Worm (Caenorhabditis elegans) whole organism, young adult: ENCODE results near the gene wrk-1.

ENCODE experiments used
- B0035.1 ChIP-seq: sonication (generic microtip); optimal IDR thresholded peaks from 2 replicates; lab custom pipeline; 2016; ENCODE audit warnings: missing genetic modification characterization, mild to moderate bottlenecking, missing compliant biosample characterization, missing genotype, missing genetic modification reagents
- C06A6.2 ChIP-seq: fragments of 200-800 bp; sonication (Bioruptor generic); conservative IDR thresholded peaks from 2 replicates; pipeline ENCODE4 v1.3.6; 2022; ENCODE audit warnings: missing genetic modification characterization, missing compliant biosample characterization
- D2030.7 ChIP-seq: fragments of 200-800 bp; sonication (Bioruptor generic); IDR thresholded peaks from 2 replicates; pipeline ENCODE4 v1.3.6; 2022; ENCODE audit warnings: missing genetic modification reagents, missing genetic modification characterization, missing compliant biosample characterization
- F33H1.4 ChIP-seq: fragments of 200-800 bp; sonication (Bioruptor generic); IDR thresholded peaks from 2 replicates; pipeline ENCODE4 v1.3.6; 2022; ENCODE audit warnings: missing genetic modification reagents, missing genetic modification characterization, missing compliant biosample characterization
- F39B2.1 ChIP-seq: fragments of 200-800 bp; sonication (Bioruptor generic); IDR thresholded peaks from 2 replicates; pipeline ENCODE4 v1.3.6; 2022; ENCODE audit warnings: missing genetic modification reagents, missing genetic modification characterization, missing compliant biosample characterization
- F52B5.7 ChIP-seq: sonication (generic microtip); optimal IDR thresholded peaks from 2 replicates; lab custom pipeline; 2016; ENCODE audit warnings: mild to moderate bottlenecking, missing genetic modification characterization, missing compliant biosample characterization
- K12H6.12 ChIP-seq: fragments of 200-800 bp; sonication (Bioruptor generic); optimal IDR thresholded peaks from 2 replicates; lab custom pipeline; 2018; ENCODE audit warnings: mild to moderate bottlenecking, missing genetic modification characterization, missing compliant biosample characterization
- Y53G8AR.9 ChIP-seq: fragments of 200-800 bp; sonication (Bioruptor generic); conservative IDR thresholded peaks from 2 replicates; pipeline ENCODE4 v1.3.6; 2022; ENCODE audit warnings: missing genetic modification reagents, missing genetic modification characterization, missing compliant biosample characterization
- Y56A3A.18 ChIP-seq: fragments of 200-800 bp; sonication (Bioruptor generic); IDR thresholded peaks from 2 replicates; pipeline ENCODE4 v1.3.6; 2022; ENCODE audit warnings: missing genetic modification reagents, missing genetic modification characterization, missing compliant biosample characterization
- Y79H2A.3 ChIP-seq: fragments of 200-800 bp; sonication (Bioruptor generic); conservative IDR thresholded peaks from 2 replicates; pipeline ENCODE4 v1.3.6; 2022; ENCODE audit warnings: missing genetic modification reagents, missing genetic modification characterization, missing compliant biosample characterization
- Y95B8A.8 ChIP-seq: fragments of 200-800 bp; sonication (Bioruptor generic); IDR thresholded peaks from 2 replicates; pipeline ENCODE4 v1.3.6; 2022; ENCODE audit warnings: missing genetic modification reagents, missing genetic modification characterization, missing compliant biosample characterization
- ama-1 ChIP-seq, 3 experiments: fragments of 150-350 bp in 1 of 3; sonication (generic microtip) in 2 of 3; optimal IDR thresholded peaks; 2 replicates each; lab custom pipeline; 2014 to 2018; ENCODE audit warnings: missing biosample characterization in 2 of 3, missing genetic modification characterization in 2 of 3, missing genetic modification reagents in 2 of 3
- atf-7 ChIP-seq: sonication (generic microtip); optimal IDR thresholded peaks from 2 replicates; lab custom pipeline; 2017; ENCODE audit warnings: mild to moderate bottlenecking, missing genetic modification characterization, missing compliant biosample characterization
- athp-1 ChIP-seq: sonication (generic microtip); optimal IDR thresholded peaks from 2 replicates; lab custom pipeline; 2017; ENCODE audit warnings: mild to moderate bottlenecking, missing genetic modification characterization, missing compliant biosample characterization
- attf-6 ChIP-seq: fragments of 200-800 bp; sonication (Bioruptor generic); IDR thresholded peaks from 2 replicates; pipeline ENCODE4 v1.3.6; 2022; ENCODE audit warnings: missing genetic modification reagents, missing genetic modification characterization, missing compliant biosample characterization
- ccch-3 ChIP-seq: fragments of 200-800 bp; sonication (Bioruptor generic); optimal IDR thresholded peaks from 2 replicates; lab custom pipeline; 2018; ENCODE audit warnings: mild to moderate bottlenecking, missing genetic modification characterization, missing compliant biosample characterization
- cebp-1 ChIP-seq, 2 experiments: fragments of 200-800 bp in 1 of 2; sonication (Bioruptor generic) in 1 of 2; sonication (generic microtip) in 1 of 2; IDR thresholded peaks in 1 of 2; optimal IDR thresholded peaks in 1 of 2; 2 replicates each; pipeline versions ENCODE4 v1.3.6 to Lab custom; 2017 to 2022; ENCODE audit warnings: missing compliant biosample characterization in 2 of 2, missing genetic modification characterization in 2 of 2, mild to moderate bottlenecking in 1 of 2, missing genetic modification reagents in 1 of 2, moderate library complexity in 1 of 2
- cebp-2 ChIP-seq: fragments of 200-800 bp; sonication (Bioruptor generic); IDR thresholded peaks from 2 replicates; pipeline ENCODE4 v1.3.6; 2022; ENCODE audit warnings: missing genetic modification characterization, missing compliant biosample characterization
- ceh-27 ChIP-seq: fragments of 200-800 bp; sonication (Bioruptor generic); optimal IDR thresholded peaks from 2 replicates; lab custom pipeline; 2018; ENCODE audit warnings: mild to moderate bottlenecking, missing genetic modification characterization, moderate library complexity, missing compliant biosample characterization
- ceh-40 ChIP-seq: fragments of 200-800 bp; sonication (Bioruptor generic); IDR thresholded peaks from 2 replicates; pipeline ENCODE4 v1.3.6; 2022; ENCODE audit warnings: missing genetic modification characterization, missing compliant biosample characterization
- ceh-91 ChIP-seq: fragments of 200-800 bp; sonication (Bioruptor generic); IDR thresholded peaks from 2 replicates; pipeline ENCODE4 v1.3.6; 2022; ENCODE audit warnings: missing genetic modification reagents, missing genetic modification characterization, missing compliant biosample characterization
- die-1 ChIP-seq: sonication (generic microtip); optimal IDR thresholded peaks from 2 replicates; lab custom pipeline; 2016; ENCODE audit warnings: missing genotype, mild to moderate bottlenecking, missing genetic modification characterization, missing compliant biosample characterization
- efl-1 ChIP-seq: fragments of 150-350 bp; optimal IDR thresholded peaks from 2 replicates; lab custom pipeline; 2014; ENCODE audit warnings: missing biosample characterization, missing genetic modification reagents, missing genetic modification characterization
- egl-18 ChIP-seq: fragments of 200-800 bp; sonication (Bioruptor generic); IDR thresholded peaks from 2 replicates; pipeline ENCODE4 v1.3.6; 2022; ENCODE audit warnings: missing genetic modification reagents, missing genetic modification characterization, missing compliant biosample characterization
- egl-44 ChIP-seq: fragments of 200-800 bp; sonication (Bioruptor generic); IDR thresholded peaks from 2 replicates; pipeline ENCODE4 v1.3.6; 2022; ENCODE audit warnings: missing genetic modification reagents, missing genetic modification characterization, missing compliant biosample characterization
- ets-4 ChIP-seq: fragments of 200-800 bp; sonication (Bioruptor generic); optimal IDR thresholded peaks from 2 replicates; lab custom pipeline; 2018; ENCODE audit warnings: mild to moderate bottlenecking, missing genetic modification characterization, missing compliant biosample characterization
- him-1 ChIP-seq: sonication (generic microtip); optimal IDR thresholded peaks from 2 replicates; lab custom pipeline; 2016; ENCODE audit warnings: missing genotype, missing genetic modification reagents, missing genetic modification characterization, missing compliant biosample characterization
- hlh-12 ChIP-seq: sonication (generic microtip); optimal IDR thresholded peaks from 2 replicates; lab custom pipeline; 2016; ENCODE audit warnings: missing genetic modification characterization, missing compliant biosample characterization
- lin-35 ChIP-seq, 3 experiments: fragments of 150-350 bp in 2 of 3; sonication (generic microtip) in 1 of 3; optimal IDR thresholded peaks; 2 replicates each; lab custom pipeline; 2014 to 2018; ENCODE audit warnings: missing biosample characterization in 3 of 3, missing genetic modification characterization in 3 of 3, missing genetic modification reagents in 3 of 3
- lin-40 ChIP-seq: sonication (generic microtip); optimal IDR thresholded peaks from 2 replicates; lab custom pipeline; 2016; ENCODE audit warnings: missing genetic modification characterization, mild to moderate bottlenecking, missing compliant biosample characterization, missing genotype, missing genetic modification reagents
- lin-54 ChIP-seq: fragments of 200-800 bp; sonication (Bioruptor generic); optimal IDR thresholded peaks from 2 replicates; lab custom pipeline; 2018; ENCODE audit warnings: mild to moderate bottlenecking, missing genetic modification characterization, missing compliant biosample characterization
- madf-8 ChIP-seq: fragments of 200-800 bp; sonication (Bioruptor generic); conservative IDR thresholded peaks from 2 replicates; pipeline ENCODE4 v1.3.6; 2022; ENCODE audit warnings: missing genetic modification reagents, missing genetic modification characterization, missing compliant biosample characterization
- mcd-1 ChIP-seq: fragments of 200-800 bp; sonication (Bioruptor generic); IDR thresholded peaks from 2 replicates; pipeline ENCODE4 v1.3.6; 2022; ENCODE audit warnings: missing genetic modification reagents, missing genetic modification characterization, missing compliant biosample characterization
- mel-28 ChIP-seq: sonication (generic microtip); optimal IDR thresholded peaks from 2 replicates; lab custom pipeline; 2016; ENCODE audit warnings: borderline replicate concordance, mild to moderate bottlenecking, missing genetic modification characterization, missing compliant biosample characterization
- nfya-1 ChIP-seq: sonication (generic microtip); optimal IDR thresholded peaks from 2 replicates; lab custom pipeline; 2017; ENCODE audit warnings: antibody characterized with exemption, missing compliant biosample characterization, missing genetic modification characterization, borderline replicate concordance; ENCODE audit not compliant: insufficient read depth
- nhr-27 ChIP-seq: fragments of 200-800 bp; sonication (Bioruptor generic); optimal IDR thresholded peaks from 2 replicates; lab custom pipeline; 2018; ENCODE audit warnings: mild to moderate bottlenecking, missing genetic modification characterization, moderate library complexity, missing compliant biosample characterization
- nhr-80 ChIP-seq: sonication (generic microtip); optimal IDR thresholded peaks from 2 replicates; lab custom pipeline; 2016; ENCODE audit warnings: missing genetic modification characterization, missing compliant biosample characterization
- sea-2 ChIP-seq: fragments of 200-800 bp; sonication (Bioruptor generic); IDR thresholded peaks from 2 replicates; pipeline ENCODE4 v1.3.6; 2022; ENCODE audit warnings: missing genetic modification characterization, missing compliant biosample characterization
- snpc-3.4 ChIP-seq: sonication (generic microtip); optimal IDR thresholded peaks from 2 replicates; lab custom pipeline; 2017; ENCODE audit warnings: missing genetic modification characterization, mild to moderate bottlenecking, missing compliant biosample characterization, antibody characterized with exemption, moderate library complexity, missing genotype, missing genetic modification reagents
- sptf-2 ChIP-seq: fragments of 200-800 bp; sonication (Bioruptor generic); optimal IDR thresholded peaks from 2 replicates; lab custom pipeline; 2018; ENCODE audit warnings: mild to moderate bottlenecking, missing genetic modification characterization, missing compliant biosample characterization
- tbp1 ChIP-seq: fragments of 200-800 bp; sonication (Bioruptor generic); optimal IDR thresholded peaks from 2 replicates; lab custom pipeline; 2018; ENCODE audit warnings: mild to moderate bottlenecking, missing genetic modification characterization, missing compliant biosample characterization
- xnd-1 ChIP-seq: sonication (generic microtip); optimal IDR thresholded peaks from 2 replicates; lab custom pipeline; 2016; ENCODE audit warnings: missing genotype, missing genetic modification reagents, missing genetic modification characterization, missing compliant biosample characterization
- zfh-2 ChIP-seq: fragments of 200-800 bp; sonication (Bioruptor generic); conservative IDR thresholded peaks from 2 replicates; pipeline ENCODE4 v1.3.6; 2022; ENCODE audit warnings: missing genetic modification reagents, missing genetic modification characterization, missing compliant biosample characterization

wrk-1 gene

ce11 chrX:8381651-8382050, 10.7 kb downstream of the wrk-1 start (continued):
- TF ChIP-seq cebp-1 (GFP tag; IDR thresholded peaks at IDR 0.05; lab: Robert Waterston, UW) (no peak), cebp-1 (tag; optimal IDR thresholded peaks at IDR 0.05; lab: Kevin White, UChicago) (peak; percentile 45), lin-54 (GFP tag; lab: Kevin White, UChicago) (peak; percentile 24), lin-40 (tag; lab: Kevin White, UChicago) (no peak), D2030.7 (GFP tag; lab: Robert Waterston, UW) (peak; percentile 80)

ce11 chrX:8378312-8378711, 14.1 kb downstream of the wrk-1 start, which contains the start of gene tbc-18:
TSS of gene tbc-18 (plus strand) at chrX:8378557.
- TF ChIP-seq tbp1 (GFP tag; lab: Kevin White, UChicago) (peak; percentile 5), hlh-12 (tag; lab: Kevin White, UChicago) (no peak), K12H6.12 (tag; lab: Kevin White, UChicago) (peak; percentile 21), cebp-1 (GFP tag; IDR thresholded peaks at IDR 0.05; lab: Robert Waterston, UW) (no peak), cebp-1 (tag; optimal IDR thresholded peaks at IDR 0.05; lab: Kevin White, UChicago) (peak; percentile 54), nhr-80 (tag; lab: Kevin White, UChicago) (peak; percentile 12), lin-35 (GFP tag; optimal IDR thresholded peaks at IDR 0.05; lab: Kevin White, UChicago) (peak in 1 of 3 experiments; percentile 2)

DNA sequence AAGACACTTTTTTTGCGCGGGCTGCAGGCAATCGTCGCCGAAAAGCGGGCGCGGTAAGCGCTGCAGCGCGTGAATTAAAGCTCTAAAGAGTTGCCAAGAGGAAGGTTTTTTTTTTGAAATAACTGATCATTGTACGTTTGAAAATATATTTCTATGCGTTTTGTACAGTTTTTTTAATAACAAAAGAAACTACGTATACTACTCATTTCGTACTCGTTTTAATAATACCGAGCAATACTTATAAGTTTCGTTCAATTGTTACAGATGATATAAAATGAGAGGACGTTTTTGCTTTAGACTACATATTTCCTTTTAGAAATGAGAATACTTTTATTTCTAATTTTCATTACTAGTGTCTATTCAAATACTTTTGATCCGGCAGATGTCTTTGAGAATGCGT, 20.5 kb downstream of the wrk-1 start, which contains the start of gene nep-15:
nep-15 (plus strand) TSS at position 301 of the 400 bp plus-strand sequence.
- TF ChIP-seq Y95B8A.8 (GFP tag; lab: Robert Waterston, UW) (no peak), Y53G8AR.9 (GFP tag; lab: Robert Waterston, UW) (no peak), cebp-2 (no peak), nhr-27 (tag; lab: Kevin White, UChicago) (no peak), zfh-2 (no peak), ccch-3 (no peak), madf-8 (GFP tag; lab: Robert Waterston, UW) (no peak), atf-7 (tag; lab: Kevin White, UChicago) (no peak)
- TF ChIP-seq, all 124 proteins: peak for 0

DNA sequence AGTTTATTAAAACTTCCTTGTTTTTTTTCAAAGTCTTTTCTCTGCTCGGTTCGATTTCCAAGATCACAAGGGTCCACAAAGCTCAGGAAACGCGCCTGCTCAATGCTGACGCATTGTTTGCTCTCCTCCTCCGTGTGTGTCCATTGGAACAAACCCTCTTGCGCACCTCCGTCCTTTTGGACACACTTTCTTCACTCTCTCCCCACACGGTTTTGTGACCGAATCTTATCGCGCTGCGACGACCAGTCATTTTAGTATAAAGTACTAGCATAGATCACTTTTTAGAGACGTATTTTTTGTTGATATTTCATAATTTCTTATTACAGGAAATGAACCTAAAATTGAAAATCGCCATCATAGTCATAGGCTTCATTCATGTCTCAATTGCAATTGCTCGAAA, 24.2 kb downstream of the wrk-1 start:
- TF ChIP-seq egl-18 (GFP tag; lab: Robert Waterston, UW) (no peak), die-1 (no peak), F52B5.7 (tag; lab: Kevin White, UChicago) (no peak), ets-4 (GFP tag; lab: Kevin White, UChicago) (no peak), ceh-91 (GFP tag; lab: Robert Waterston, UW) (no peak), Y56A3A.18 (GFP tag; lab: Robert Waterston, UW) (no peak), ama-1 (optimal IDR thresholded peaks at IDR 0.05; lab: Kevin White, UChicago) (no peak), ama-1 (GFP tag; optimal IDR thresholded peaks at IDR 0.05; lab: Kevin White, UChicago) (no peak), snpc-3.4 (tag; lab: Kevin White, UChicago) (no peak), F39B2.1 (GFP tag; lab: Robert Waterston, UW) (no peak), him-1 (tag; lab: Kevin White, UChicago) (no peak), C06A6.2 (no peak), efl-1 (GFP tag; lab: Kevin White, UChicago) (no peak), sea-2 (no peak), xnd-1 (tag; lab: Kevin White, UChicago) (no peak), sptf-2 (GFP tag; lab: Kevin White, UChicago) (no peak), F33H1.4 (GFP tag; lab: Robert Waterston, UW) (no peak), mel-28 (no peak), attf-6 (no peak), mcd-1 (GFP tag; lab: Robert Waterston, UW) (no peak; the same call in 1 of the 2 replicates), nfya-1 (tag; lab: Kevin White, UChicago) (no peak), athp-1 (no peak), egl-44 (no peak), Y79H2A.3 (GFP tag; lab: Robert Waterston, UW) (no peak), ceh-27 (peak; percentile 34), ceh-40 (GFP tag; lab: Robert Waterston, UW) (no peak), B0035.1 (no peak)
